Worm (Caenorhabditis elegans) whole organism, young adult: ENCODE measurements around the gene nhr-214.

Source experiments
- B0336.3 ChIP-seq: fragments of 200-800 bp; sonication (Bioruptor generic); IDR thresholded peaks from 2 replicates; pipeline ENCODE4 v1.3.6; 2022; ENCODE audit warnings: missing genetic modification characterization, missing compliant biosample characterization
- C17E4.6 ChIP-seq: fragments of 200-800 bp; sonication (Bioruptor generic); IDR thresholded peaks from 2 replicates; pipeline ENCODE4 v1.3.6; 2022; ENCODE audit warnings: missing genetic modification reagents, missing genetic modification characterization, missing compliant biosample characterization
- F37B4.10 ChIP-seq: fragments of 200-800 bp; sonication (Bioruptor generic); IDR thresholded peaks from 2 replicates; pipeline ENCODE4 v1.3.6; 2022; ENCODE audit warnings: missing genetic modification characterization, missing compliant biosample characterization
- K11D2.4 ChIP-seq: fragments of 200-800 bp; sonication (Bioruptor generic); IDR thresholded peaks from 2 replicates; pipeline ENCODE4 v1.3.6; 2022; ENCODE audit warnings: missing genetic modification reagents, missing genetic modification characterization, missing compliant biosample characterization
- K12H6.12 ChIP-seq: fragments of 200-800 bp; sonication (Bioruptor generic); optimal IDR thresholded peaks from 2 replicates; lab custom pipeline; 2018; ENCODE audit warnings: mild to moderate bottlenecking, missing genetic modification characterization, missing compliant biosample characterization
- T07F8.4 ChIP-seq: sonication (generic microtip); optimal IDR thresholded peaks from 2 replicates; lab custom pipeline; 2016; ENCODE audit warnings: mild to moderate bottlenecking, missing genetic modification characterization, moderate library complexity, missing compliant biosample characterization
- Y53G8AR.9 ChIP-seq: fragments of 200-800 bp; sonication (Bioruptor generic); conservative IDR thresholded peaks from 2 replicates; pipeline ENCODE4 v1.3.6; 2022; ENCODE audit warnings: missing genetic modification reagents, missing genetic modification characterization, missing compliant biosample characterization
- Y67H2A.10 ChIP-seq: fragments of 200-800 bp; sonication (Bioruptor generic); conservative IDR thresholded peaks from 2 replicates; pipeline ENCODE4 v1.3.6; 2022; ENCODE audit warnings: missing genetic modification reagents, missing genetic modification characterization, missing compliant biosample characterization
- Y79H2A.3 ChIP-seq: fragments of 200-800 bp; sonication (Bioruptor generic); conservative IDR thresholded peaks from 2 replicates; pipeline ENCODE4 v1.3.6; 2022; ENCODE audit warnings: missing genetic modification reagents, missing genetic modification characterization, missing compliant biosample characterization
- ZK185.1 ChIP-seq: sonication (generic microtip); optimal IDR thresholded peaks from 2 replicates; lab custom pipeline; 2016; ENCODE audit warnings: mild to moderate bottlenecking, missing genetic modification characterization, missing compliant biosample characterization; ENCODE audit not compliant: poor library complexity, severe bottlenecking
- ama-1 ChIP-seq, 3 experiments: fragments of 150-350 bp in 1 of 3; sonication (generic microtip) in 2 of 3; optimal IDR thresholded peaks; 2 replicates each; lab custom pipeline; 2014 to 2018; ENCODE audit warnings: missing biosample characterization in 2 of 3, missing genetic modification characterization in 2 of 3, missing genetic modification reagents in 2 of 3
- aptf-2 ChIP-seq: fragments of 200-800 bp; sonication (Bioruptor generic); conservative IDR thresholded peaks from 2 replicates; pipeline ENCODE4 v1.3.6; 2022; ENCODE audit warnings: missing genetic modification reagents, missing genetic modification characterization, missing compliant biosample characterization
- atf-7 ChIP-seq: sonication (generic microtip); optimal IDR thresholded peaks from 2 replicates; lab custom pipeline; 2017; ENCODE audit warnings: mild to moderate bottlenecking, missing genetic modification characterization, missing compliant biosample characterization
- attf-3 ChIP-seq: fragments of 200-800 bp; sonication (Bioruptor generic); conservative IDR thresholded peaks from 2 replicates; pipeline ENCODE4 v1.3.6; 2022; ENCODE audit warnings: missing genetic modification reagents, missing genetic modification characterization, missing compliant biosample characterization
- bed-1 ChIP-seq: fragments of 200-800 bp; sonication (Bioruptor generic); IDR thresholded peaks from 2 replicates; pipeline ENCODE4 v1.3.6; 2022; ENCODE audit warnings: missing genetic modification reagents, missing genetic modification characterization, missing compliant biosample characterization
- cebp-2 ChIP-seq: fragments of 200-800 bp; sonication (Bioruptor generic); IDR thresholded peaks from 2 replicates; pipeline ENCODE4 v1.3.6; 2022; ENCODE audit warnings: missing genetic modification characterization, missing compliant biosample characterization
- ceh-100 ChIP-seq: fragments of 200-800 bp; sonication (Bioruptor generic); IDR thresholded peaks from 2 replicates; pipeline ENCODE4 v1.3.6; 2022; ENCODE audit warnings: missing genetic modification reagents, missing genetic modification characterization, missing compliant biosample characterization
- ceh-79 ChIP-seq: sonication (generic microtip); optimal IDR thresholded peaks from 2 replicates; lab custom pipeline; 2017; ENCODE audit warnings: mild to moderate bottlenecking, missing genetic modification characterization, missing compliant biosample characterization
- die-1 ChIP-seq: sonication (generic microtip); optimal IDR thresholded peaks from 2 replicates; lab custom pipeline; 2016; ENCODE audit warnings: missing genotype, mild to moderate bottlenecking, missing genetic modification characterization, missing compliant biosample characterization
- dox-1 ChIP-seq: fragments of 200-800 bp; sonication (Bioruptor generic); IDR thresholded peaks from 2 replicates; pipeline ENCODE4 v1.3.6; 2022; ENCODE audit warnings: missing genetic modification reagents, missing genetic modification characterization, missing compliant biosample characterization
- efl-1 ChIP-seq: fragments of 150-350 bp; optimal IDR thresholded peaks from 2 replicates; lab custom pipeline; 2014; ENCODE audit warnings: missing biosample characterization, missing genetic modification reagents, missing genetic modification characterization
- egl-44 ChIP-seq: fragments of 200-800 bp; sonication (Bioruptor generic); IDR thresholded peaks from 2 replicates; pipeline ENCODE4 v1.3.6; 2022; ENCODE audit warnings: missing genetic modification reagents, missing genetic modification characterization, missing compliant biosample characterization
- ekl-4 ChIP-seq: fragments of 200-800 bp; sonication (Bioruptor generic); IDR thresholded peaks from 2 replicates; pipeline ENCODE4 v1.3.6; 2022; ENCODE audit warnings: missing genetic modification reagents, missing genetic modification characterization, missing compliant biosample characterization
- fkh-3 ChIP-seq: sonication (generic microtip); optimal IDR thresholded peaks from 2 replicates; lab custom pipeline; 2016; ENCODE audit warnings: mild to moderate bottlenecking, missing genetic modification characterization, missing compliant biosample characterization
- hrde-1 ChIP-seq: sonication (generic microtip); optimal IDR thresholded peaks from 2 replicates; lab custom pipeline; 2016; ENCODE audit warnings: missing genetic modification characterization, mild to moderate bottlenecking, missing compliant biosample characterization, moderate library complexity, missing genotype, missing genetic modification reagents, borderline replicate concordance
- lin-54 ChIP-seq: fragments of 200-800 bp; sonication (Bioruptor generic); optimal IDR thresholded peaks from 2 replicates; lab custom pipeline; 2018; ENCODE audit warnings: mild to moderate bottlenecking, missing genetic modification characterization, missing compliant biosample characterization
- lir-1 ChIP-seq: fragments of 200-800 bp; sonication (Bioruptor generic); conservative IDR thresholded peaks from 2 replicates; pipeline ENCODE4 v1.3.6; 2022; ENCODE audit warnings: missing genetic modification reagents, missing genetic modification characterization, missing compliant biosample characterization
- madf-8 ChIP-seq: fragments of 200-800 bp; sonication (Bioruptor generic); conservative IDR thresholded peaks from 2 replicates; pipeline ENCODE4 v1.3.6; 2022; ENCODE audit warnings: missing genetic modification reagents, missing genetic modification characterization, missing compliant biosample characterization
- mcd-1 ChIP-seq: fragments of 200-800 bp; sonication (Bioruptor generic); IDR thresholded peaks from 2 replicates; pipeline ENCODE4 v1.3.6; 2022; ENCODE audit warnings: missing genetic modification reagents, missing genetic modification characterization, missing compliant biosample characterization
- mel-28 ChIP-seq: sonication (generic microtip); optimal IDR thresholded peaks from 2 replicates; lab custom pipeline; 2016; ENCODE audit warnings: borderline replicate concordance, mild to moderate bottlenecking, missing genetic modification characterization, missing compliant biosample characterization
- mxl-1 ChIP-seq: sonication (generic microtip); optimal IDR thresholded peaks from 2 replicates; lab custom pipeline; 2016; ENCODE audit warnings: missing genetic modification characterization, missing compliant biosample characterization
- nfya-1 ChIP-seq: sonication (generic microtip); optimal IDR thresholded peaks from 2 replicates; lab custom pipeline; 2017; ENCODE audit warnings: antibody characterized with exemption, missing compliant biosample characterization, missing genetic modification characterization, borderline replicate concordance; ENCODE audit not compliant: insufficient read depth
- nfyb-1 ChIP-seq: fragments of 200-800 bp; sonication (Bioruptor generic); IDR thresholded peaks from 2 replicates; pipeline ENCODE4 v1.3.6; 2022; ENCODE audit warnings: missing genetic modification reagents, missing genetic modification characterization, missing compliant biosample characterization
- nhr-80 ChIP-seq: sonication (generic microtip); optimal IDR thresholded peaks from 2 replicates; lab custom pipeline; 2016; ENCODE audit warnings: missing genetic modification characterization, missing compliant biosample characterization
- pbrm-1 ChIP-seq: fragments of 200-800 bp; sonication (Bioruptor generic); IDR thresholded peaks from 2 replicates; pipeline ENCODE4 v1.3.6; 2022; ENCODE audit warnings: missing genetic modification reagents, missing genetic modification characterization, missing compliant biosample characterization
- pha-4 ChIP-seq: fragments of 150-350 bp; sonication (generic microtip); optimal IDR thresholded peaks from 2 replicates; lab custom pipeline; 2014; ENCODE audit warnings: missing biosample characterization, missing genetic modification reagents, missing genetic modification characterization
- rpc-1 ChIP-seq, 2 experiments: fragments of 150-350 bp in 1 of 2; sonication (generic microtip) in 1 of 2; optimal IDR thresholded peaks; 2 replicates each; lab custom pipeline; 2014 to 2018; ENCODE audit warnings: missing biosample characterization in 1 of 2, missing genetic modification characterization in 1 of 2, missing genetic modification reagents in 1 of 2, missing genotype in 1 of 2
- snpc-1.1 ChIP-seq: sonication (generic microtip); optimal IDR thresholded peaks from 2 replicates; lab custom pipeline; 2017; ENCODE audit warnings: missing genetic modification characterization, mild to moderate bottlenecking, missing compliant biosample characterization, antibody characterized with exemption, moderate library complexity, missing genotype, missing genetic modification reagents; ENCODE audit not compliant: insufficient read depth
- snpc-3.4 ChIP-seq: sonication (generic microtip); optimal IDR thresholded peaks from 2 replicates; lab custom pipeline; 2017; ENCODE audit warnings: missing genetic modification characterization, mild to moderate bottlenecking, missing compliant biosample characterization, antibody characterized with exemption, moderate library complexity, missing genotype, missing genetic modification reagents
- tbp1 ChIP-seq: fragments of 200-800 bp; sonication (Bioruptor generic); optimal IDR thresholded peaks from 2 replicates; lab custom pipeline; 2018; ENCODE audit warnings: mild to moderate bottlenecking, missing genetic modification characterization, missing compliant biosample characterization
- tlf-1 ChIP-seq: fragments of 200-800 bp; sonication (Bioruptor generic); optimal IDR thresholded peaks from 2 replicates; lab custom pipeline; 2018; ENCODE audit warnings: mild to moderate bottlenecking, missing genetic modification characterization, missing compliant biosample characterization
- unc-62 ChIP-seq: fragments of 150-350 bp; optimal IDR thresholded peaks from 2 replicates; lab custom pipeline; 2014; ENCODE audit warnings: missing biosample characterization, missing genetic modification reagents, missing genetic modification characterization
- zim-3 ChIP-seq: sonication (generic microtip); optimal IDR thresholded peaks from 2 replicates; lab custom pipeline; 2017; ENCODE audit warnings: mild to moderate bottlenecking, missing genetic modification characterization, moderate library complexity, missing compliant biosample characterization
- ztf-28 ChIP-seq: fragments of 200-800 bp; sonication (Bioruptor generic); IDR thresholded peaks from 2 replicates; pipeline ENCODE4 v1.3.6; 2022; ENCODE audit warnings: missing genetic modification reagents, missing genetic modification characterization, missing compliant biosample characterization
- ztf-6 ChIP-seq: fragments of 200-800 bp; sonication (Bioruptor generic); IDR thresholded peaks from 2 replicates; pipeline ENCODE4 v1.3.6; 2022; ENCODE audit warnings: missing genetic modification reagents, missing genetic modification characterization, missing compliant biosample characterization

The nhr-214 gene

ce11 chrX:12663114-12663513 lies 38.7 kb downstream of the nhr-214 start:
- 0 out of 2 replicates have a peak, but pooled peaks have one; percentile 9 for TF ChIP-seq bed-1 (GFP tag; lab: Robert Waterston, UW)
- no peak for TF ChIP-seq K11D2.4 (GFP tag; lab: Robert Waterston, UW)
- no peak for TF ChIP-seq atf-7 (tag; lab: Kevin White, UChicago)
- TF ChIP-seq lir-1 (GFP tag; lab: Robert Waterston, UW) = no peak
- TF ChIP-seq tlf-1 (GFP tag; lab: Kevin White, UChicago) = no peak
- TF ChIP-seq K12H6.12 (tag; lab: Kevin White, UChicago) = no peak
- TF ChIP-seq pbrm-1 (GFP tag; lab: Robert Waterston, UW) = no peak
- peak; percentile 8 for TF ChIP-seq lin-54 (GFP tag; lab: Kevin White, UChicago)
- no peak for TF ChIP-seq ama-1 (optimal IDR thresholded peaks at IDR 0.05; lab: Kevin White, UChicago)
- TF ChIP-seq ama-1 (GFP tag; optimal IDR thresholded peaks at IDR 0.05; lab: Kevin White, UChicago) = no peak
- no peak for TF ChIP-seq zim-3

- TF ChIP-seq unc-62 (GFP tag; lab: Kevin White, UChicago) = no peak
- 0 out of 2 replicates have a peak, but pooled peaks have one; percentile 14 for TF ChIP-seq attf-3 (GFP tag; lab: Robert Waterston, UW)
- peak; percentile 63 for TF ChIP-seq mcd-1 (GFP tag; lab: Robert Waterston, UW)
- peak; percentile 84 for TF ChIP-seq ZK185.1 (tag; lab: Kevin White, UChicago)
- TF ChIP-seq ceh-79 (tag; lab: Kevin White, UChicago) = peak; percentile 31
- no peak for TF ChIP-seq nfya-1 (tag; lab: Kevin White, UChicago)
- TF ChIP-seq B0336.3 (GFP tag; lab: Robert Waterston, UW) = peak; percentile 53; the same call in 1 of the 2 replicates
- peak; percentile 79 for TF ChIP-seq snpc-3.4
- no peak for TF ChIP-seq ztf-28 (GFP tag; lab: Robert Waterston, UW)
- TF ChIP-seq mxl-1 (tag; lab: Kevin White, UChicago) = peak; percentile 79
- TF ChIP-seq dox-1 (GFP tag; lab: Robert Waterston, UW) = peak; percentile 84
- TF ChIP-seq ama-1 (optimal IDR thresholded peaks at IDR 0.05; lab: Kevin White, UChicago) = no peak
- peak in 1 of 2 experiments; percentile 72 for TF ChIP-seq ama-1 (GFP tag; optimal IDR thresholded peaks at IDR 0.05; lab: Kevin White, UChicago)
- peak; percentile 81 for TF ChIP-seq die-1 (tag; lab: Kevin White, UChicago)
- TF ChIP-seq tbp1 (GFP tag; lab: Kevin White, UChicago) = peak; percentile 92
- peak; percentile 60 for TF ChIP-seq snpc-1.1 (tag; lab: Kevin White, UChicago)
- TF ChIP-seq egl-44 = no peak
- TF ChIP-seq T07F8.4 = peak; percentile 50
- no peak for TF ChIP-seq cebp-2
- TF ChIP-seq Y53G8AR.9 (GFP tag; lab: Robert Waterston, UW) = no peak
- TF ChIP-seq hrde-1 (tag; lab: Kevin White, UChicago) = peak; percentile 86
- TF ChIP-seq ekl-4 (GFP tag; lab: Robert Waterston, UW) = peak; percentile 61; the same call in 1 of the 2 replicates
- no peak for TF ChIP-seq mel-28 (tag; lab: Kevin White, UChicago)
- TF ChIP-seq Y67H2A.10 = peak; percentile 46; the same call in 1 of the 2 replicates
- TF ChIP-seq nfyb-1 = peak; percentile 80
- 0 out of 2 replicates have a peak, but pooled peaks have one; percentile 23 for TF ChIP-seq ceh-100 (GFP tag; lab: Robert Waterston, UW)
- TF ChIP-seq Y79H2A.3 (GFP tag; lab: Robert Waterston, UW) = no peak
- no peak; the same call in 1 of the 2 replicates for TF ChIP-seq madf-8 (GFP tag; lab: Robert Waterston, UW)
- TF ChIP-seq efl-1 (GFP tag; lab: Kevin White, UChicago) = no peak
- no peak for TF ChIP-seq pha-4
- TF ChIP-seq ztf-6 (GFP tag; lab: Robert Waterston, UW) = no peak
- no peak for TF ChIP-seq C17E4.6
- peak; percentile 88 for TF ChIP-seq rpc-1 (optimal IDR thresholded peaks at IDR 0.05; lab: Kevin White, UChicago)
- TF ChIP-seq rpc-1 (tag; optimal IDR thresholded peaks at IDR 0.05; lab: Kevin White, UChicago) = peak; percentile 90
- 0 out of 2 replicates have a peak, but pooled peaks have one; percentile 59 for TF ChIP-seq F37B4.10
- TF ChIP-seq fkh-3 (tag; lab: Kevin White, UChicago) = peak; percentile 64
- no peak for TF ChIP-seq aptf-2
- TF ChIP-seq nhr-80 (tag; lab: Kevin White, UChicago) = peak; percentile 46
Measured at ce11 chrX:12661091-12661526, 40.8 kb downstream of the nhr-214 start.
